Worm (Caenorhabditis elegans) whole organism, late embryonic: ENCODE data around the gene znf-593.

ENCODE experiments used
- C08G9.2 ChIP-seq: sonication (generic microtip); optimal IDR thresholded peaks from 2 replicates; lab custom pipeline; 2016; ENCODE audit warnings: mild to moderate bottlenecking, missing genetic modification characterization, moderate library complexity, missing compliant biosample characterization
- F13H6.1 ChIP-seq: sonication (generic microtip); optimal IDR thresholded peaks from 2 replicates; lab custom pipeline; 2016; ENCODE audit warnings: missing genetic modification characterization, missing compliant biosample characterization
- K02D7.2 ChIP-seq: sonication (generic microtip); optimal IDR thresholded peaks from 2 replicates; lab custom pipeline; 2017; ENCODE audit warnings: mild to moderate bottlenecking, missing genetic modification characterization, missing compliant biosample characterization
- T23F11.4 ChIP-seq: fragments of 200-800 bp; sonication (Bioruptor generic); optimal IDR thresholded peaks from 2 replicates; lab custom pipeline; 2018; ENCODE audit warnings: mild to moderate bottlenecking, missing genetic modification characterization, missing compliant biosample characterization
- ahr-1 ChIP-seq: sonication (generic microtip); optimal IDR thresholded peaks from 2 replicates; lab custom pipeline; 2016; ENCODE audit warnings: missing genetic modification characterization, missing compliant biosample characterization
- ama-1 ChIP-seq: fragments of 150-350 bp; optimal IDR thresholded peaks from 2 replicates; lab custom pipeline; 2014
- ceh-14 ChIP-seq: sonication (generic microtip); optimal IDR thresholded peaks from 2 replicates; lab custom pipeline; 2016; ENCODE audit warnings: missing genotype, missing genetic modification characterization, missing compliant biosample characterization
- ceh-18 ChIP-seq: sonication (generic microtip); optimal IDR thresholded peaks from 2 replicates; lab custom pipeline; 2016; ENCODE audit warnings: missing genetic modification characterization, missing compliant biosample characterization
- ceh-2 ChIP-seq: sonication (generic microtip); optimal IDR thresholded peaks from 2 replicates; lab custom pipeline; 2016; ENCODE audit warnings: missing genotype, missing genetic modification characterization, missing compliant biosample characterization
- ceh-24 ChIP-seq: sonication (generic microtip); optimal IDR thresholded peaks from 2 replicates; lab custom pipeline; 2016; ENCODE audit warnings: mild to moderate bottlenecking, missing genetic modification characterization, missing compliant biosample characterization
- ceh-45 ChIP-seq: fragments of 200-800 bp; sonication (Bioruptor generic); IDR thresholded peaks from 2 replicates; pipeline ENCODE4 v1.3.6; 2022; ENCODE audit warnings: missing genetic modification reagents, missing genetic modification characterization, missing compliant biosample characterization
- ceh-48 ChIP-seq: sonication (generic microtip); optimal IDR thresholded peaks from 2 replicates; lab custom pipeline; 2016; ENCODE audit warnings: missing genetic modification characterization, inconsistent platforms, missing compliant biosample characterization
- ceh-6 ChIP-seq: fragments of 200-800 bp; sonication (Bioruptor generic); optimal IDR thresholded peaks from 2 replicates; lab custom pipeline; 2018; ENCODE audit warnings: mild to moderate bottlenecking, missing genetic modification characterization, missing compliant biosample characterization
- che-1 ChIP-seq: sonication (generic microtip); optimal IDR thresholded peaks from 2 replicates; lab custom pipeline; 2016; ENCODE audit warnings: mild to moderate bottlenecking, missing genetic modification characterization, missing compliant biosample characterization
- dmd-4 ChIP-seq: sonication (generic microtip); optimal IDR thresholded peaks from 2 replicates; lab custom pipeline; 2016; ENCODE audit warnings: borderline replicate concordance, missing genetic modification characterization, missing compliant biosample characterization
- dve-1 ChIP-seq: sonication (generic microtip); optimal IDR thresholded peaks from 2 replicates; lab custom pipeline; 2017; ENCODE audit warnings: antibody characterized with exemption, mild to moderate bottlenecking, missing genetic modification characterization, missing compliant biosample characterization
- elt-2 ChIP-seq: sonication (generic microtip); optimal IDR thresholded peaks from 2 replicates; lab custom pipeline; 2016; ENCODE audit warnings: missing genetic modification reagents, missing genetic modification characterization, missing compliant biosample characterization
- elt-4 ChIP-seq: sonication (generic microtip); optimal IDR thresholded peaks from 2 replicates; lab custom pipeline; 2016; ENCODE audit warnings: missing genetic modification characterization, missing compliant biosample characterization
- eyg-1 ChIP-seq: sonication (generic microtip); optimal IDR thresholded peaks from 2 replicates; lab custom pipeline; 2016; ENCODE audit warnings: missing genotype, missing genetic modification characterization, missing compliant biosample characterization
- fkh-6 ChIP-seq: sonication (generic microtip); optimal IDR thresholded peaks from 2 replicates; lab custom pipeline; 2016; ENCODE audit warnings: missing genetic modification characterization, missing compliant biosample characterization
- hlh-6 ChIP-seq: sonication (generic microtip); optimal IDR thresholded peaks from 2 replicates; lab custom pipeline; 2016; ENCODE audit warnings: missing genotype, missing genetic modification characterization, missing compliant biosample characterization
- hlh-8 ChIP-seq: sonication (generic microtip); optimal IDR thresholded peaks from 2 replicates; lab custom pipeline; 2016; ENCODE audit warnings: missing genotype, missing genetic modification characterization, missing compliant biosample characterization
- lim-6 ChIP-seq: sonication (generic microtip); optimal IDR thresholded peaks from 2 replicates; lab custom pipeline; 2016; ENCODE audit warnings: missing genetic modification characterization, missing compliant biosample characterization
- nfya-1 ChIP-seq: sonication (generic microtip); optimal IDR thresholded peaks from 2 replicates; lab custom pipeline; 2017; ENCODE audit warnings: missing genetic modification characterization, mild to moderate bottlenecking, missing compliant biosample characterization, antibody characterized with exemption, moderate library complexity
- nhr-232 ChIP-seq: sonication (generic microtip); optimal IDR thresholded peaks from 2 replicates; lab custom pipeline; 2016; ENCODE audit warnings: missing genetic modification characterization, missing compliant biosample characterization
- npax-4 ChIP-seq: sonication (generic microtip); optimal IDR thresholded peaks from 2 replicates; lab custom pipeline; 2016; ENCODE audit warnings: missing genetic modification characterization, missing compliant biosample characterization
- pat-9 ChIP-seq: fragments of 200-800 bp; sonication (Bioruptor generic); optimal IDR thresholded peaks from 2 replicates; lab custom pipeline; 2018; ENCODE audit warnings: mild to moderate bottlenecking, missing genetic modification characterization, moderate library complexity, missing compliant biosample characterization
- pros-1 ChIP-seq: fragments of 150-350 bp; optimal IDR thresholded peaks from 2 replicates; lab custom pipeline; 2014; ENCODE audit warnings: missing biosample characterization, missing genetic modification reagents, missing genetic modification characterization
- ref-2 ChIP-seq: sonication (generic microtip); optimal IDR thresholded peaks from 2 replicates; lab custom pipeline; 2016; ENCODE audit warnings: missing genetic modification characterization, missing compliant biosample characterization
- rnt-1 ChIP-seq: sonication (generic microtip); optimal IDR thresholded peaks from 2 replicates; lab custom pipeline; 2016; ENCODE audit warnings: missing genetic modification characterization, missing compliant biosample characterization
- sox-2 ChIP-seq: fragments of 200-800 bp; sonication (Bioruptor generic); IDR thresholded peaks from 2 replicates; pipeline ENCODE4 v1.3.6; 2022; ENCODE audit warnings: missing genetic modification reagents, missing genetic modification characterization, missing compliant biosample characterization
- sox-4 ChIP-seq: sonication (generic microtip); optimal IDR thresholded peaks from 2 replicates; lab custom pipeline; 2017; ENCODE audit warnings: mild to moderate bottlenecking, missing genetic modification characterization, inconsistent platforms, missing compliant biosample characterization
- syd-9 ChIP-seq: sonication (generic microtip); optimal IDR thresholded peaks from 2 replicates; lab custom pipeline; 2016; ENCODE audit warnings: mild to moderate bottlenecking, missing genetic modification characterization, moderate library complexity, missing compliant biosample characterization
- tbx-2 ChIP-seq: sonication (generic microtip); optimal IDR thresholded peaks from 2 replicates; lab custom pipeline; 2016; ENCODE audit warnings: missing genetic modification characterization, missing compliant biosample characterization
- unc-86 ChIP-seq: sonication (generic microtip); optimal IDR thresholded peaks from 2 replicates; lab custom pipeline; 2016; ENCODE audit warnings: missing genetic modification characterization, missing compliant biosample characterization
- zip-5 ChIP-seq: sonication (generic microtip); optimal IDR thresholded peaks from 2 replicates; lab custom pipeline; 2016; ENCODE audit warnings: missing genetic modification characterization, missing compliant biosample characterization
- ztf-16 ChIP-seq: sonication (generic microtip); optimal IDR thresholded peaks from 2 replicates; lab custom pipeline; 2017; ENCODE audit warnings: missing genetic modification characterization, missing compliant biosample characterization

znf-593 gene

ce11 chrIII:11915666-11916065 lies 2.9 kb downstream of the znf-593 start, which contains the start of the genes ndab-1 and npp-16:
Gene ndab-1 (minus strand): TSS chrIII:11915712.
Gene npp-16 (plus strand): TSS chrIII:11915928.
- TF ChIP-seq syd-9 (tag; lab: Kevin White, UChicago) (no peak), ref-2 (tag; lab: Kevin White, UChicago) (peak; percentile 8), pat-9 (tag; lab: Kevin White, UChicago) (no peak), nfya-1 (peak; percentile 17), rnt-1 (no peak), sox-2 (GFP tag; lab: Robert Waterston, UW) (no peak), tbx-2 (no peak), C08G9.2 (tag; lab: Kevin White, UChicago) (no peak), eyg-1 (no peak), unc-86 (tag; lab: Kevin White, UChicago) (no peak), hlh-8 (tag; lab: Kevin White, UChicago) (no peak), npax-4 (tag; lab: Kevin White, UChicago) (no peak), K02D7.2 (tag; lab: Kevin White, UChicago) (peak; percentile 14)
- TF ChIP-seq, all 69 proteins: peak for 3

ce11 chrIII:11914220-11914619 lies 4.3 kb downstream of the znf-593 start, which contains the start of gene Y56A3A.16:
Gene Y56A3A.16 (minus strand): TSS chrIII:11914320.
- TF ChIP-seq unc-86 (tag; lab: Kevin White, UChicago): no peak

ce11 chrIII:11909778-11910177 lies 8.7 kb downstream of the znf-593 start, which contains the start of gene faah-4:
Gene faah-4 (minus strand): TSS chrIII:11909878.
- TF ChIP-seq sox-4 (tag; lab: Kevin White, UChicago) (no peak), ama-1 (lab: Kevin White, UChicago) (no peak), nfya-1 (no peak), lim-6 (tag; lab: Kevin White, UChicago) (no peak), eyg-1 (no peak), ahr-1 (no peak), elt-4 (tag; lab: Kevin White, UChicago) (no peak), ref-2 (tag; lab: Kevin White, UChicago) (no peak), tbx-2 (no peak), T23F11.4 (GFP tag; lab: Kevin White, UChicago) (no peak), zip-5 (tag; lab: Kevin White, UChicago) (no peak)

- TF ChIP-seq sox-4 (tag; lab: Kevin White, UChicago): no peak
- TF ChIP-seq ceh-48: no peak
- TF ChIP-seq ceh-2 (tag; lab: Kevin White, UChicago): no peak
- TF ChIP-seq dmd-4 (tag; lab: Kevin White, UChicago): no peak
- TF ChIP-seq ceh-24: no peak
- TF ChIP-seq che-1: no peak
- no peak for TF ChIP-seq rnt-1
- TF ChIP-seq elt-2: no peak
- no peak for TF ChIP-seq nfya-1
- no peak for TF ChIP-seq ceh-18
- no peak for TF ChIP-seq C08G9.2 (tag; lab: Kevin White, UChicago)
- no peak for TF ChIP-seq pat-9 (tag; lab: Kevin White, UChicago)
Measured at ce11 chrIII:11908660-11909059, 9.9 kb downstream of the znf-593 start, which contains the start of gene fbxb-24. Gene fbxb-24 (plus strand): TSS chrIII:11908960.

ce11 chrIII:11907177-11907576 lies 11.3 kb downstream of the znf-593 start, which contains the start of gene sdz-33:
Gene sdz-33 (plus strand): TSS chrIII:11907477.
- TF ChIP-seq pros-1 (tag; lab: Kevin White, UChicago): no peak
- TF ChIP-seq fkh-6: no peak
- TF ChIP-seq, all 69 proteins: peak for 0

- TF ChIP-seq F13H6.1 (tag; lab: Kevin White, UChicago) (no peak), dmd-4 (tag; lab: Kevin White, UChicago) (no peak), sox-2 (GFP tag; lab: Robert Waterston, UW) (no peak), tbx-2 (no peak), ztf-16 (tag; lab: Kevin White, UChicago) (no peak), nhr-232 (tag; lab: Kevin White, UChicago) (no peak), ceh-48 (no peak), hlh-6 (tag; lab: Kevin White, UChicago) (no peak), zip-5 (tag; lab: Kevin White, UChicago) (no peak), ceh-14 (tag; lab: Kevin White, UChicago) (no peak), fkh-6 (no peak), dve-1 (tag; lab: Kevin White, UChicago) (no peak), C08G9.2 (tag; lab: Kevin White, UChicago) (no peak), ceh-45 (GFP tag; lab: Robert Waterston, UW) (no peak), ceh-6 (GFP tag; lab: Kevin White, UChicago) (no peak), che-1 (no peak)
Measured at ce11 chrIII:11902782-11903181, 15.7 kb downstream of the znf-593 start.
